Worm (Caenorhabditis elegans): Measurements from ENCODE around the gene zip-10.

DNA sequence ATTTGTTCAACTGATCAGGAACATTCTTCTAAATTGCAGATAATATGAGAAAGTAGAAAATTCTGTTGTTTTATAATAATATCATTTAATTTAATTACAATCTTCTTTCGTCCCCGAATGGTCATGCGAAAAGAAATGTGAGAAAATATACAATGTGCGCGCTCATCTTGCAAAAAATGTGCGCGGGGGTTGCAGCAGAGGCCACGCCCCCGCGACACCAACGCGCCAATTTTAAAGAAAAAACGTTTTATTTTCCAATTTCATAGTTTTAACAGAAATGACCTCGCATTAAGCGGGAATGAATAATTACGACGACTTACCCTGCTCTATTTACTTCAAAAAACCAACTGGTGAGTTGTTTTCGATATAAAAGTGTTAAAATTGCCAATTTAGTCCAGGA lies 40.1 kb downstream of the zip-10 start, which contains the start of gene sas-5:
- TF ChIP-seq tab-1 (GFP tag; IDR thresholded peaks at IDR 0.05) (peak; percentile 86), ref-1 (GFP tag; conservative IDR thresholded peaks at IDR 0.05) (peak; percentile 53; the same call in 1 of the 2 replicates), klf-2 (GFP tag; conservative IDR thresholded peaks at IDR 0.05) (peak; percentile 85), flt-1 (GFP tag; IDR thresholded peaks at IDR 0.05) (peak; percentile 92), ztf-23 (GFP tag; IDR thresholded peaks at IDR 0.05) (peak; percentile 91)
